Worm (Caenorhabditis elegans): ENCODE measurements around the gene K02D10.4.

ce11 chrIII:8801352-8801863 is 21.6 kb upstream of the K02D10.4 start:
- no peak for TF ChIP-seq hmg-1.1 (GFP tag; IDR thresholded peaks at IDR 0.05)
- TF ChIP-seq daf-12 (tag; optimal IDR thresholded peaks at IDR 0.05), result no peak

All from whole organism, L4 larva.